Fruit fly (Drosophila melanogaster) whole organism, embryonic: ENCODE measurements around the gene CG15213.
A peak's percentile ranks its signal among the peaks of the same experiment; 100 is the strongest.

Experiments used
- Aef1 ChIP-seq: fragments of 200-800 bp; sonication (Bioruptor generic); IDR thresholded peaks from 3 replicates; pipeline ENCODE4 v1.3.6; 2022; ENCODE audit warnings: missing biosample characterization, missing genetic modification characterization
- Atf-2 ChIP-seq: fragments of 200-800 bp; sonication (Bioruptor generic); optimal IDR thresholded peaks from 2 replicates; lab custom pipeline; 2016; ENCODE audit warnings: missing biosample characterization, missing genetic modification characterization
- Atf3 ChIP-seq: fragments of 200-800 bp; sonication (Bioruptor generic); optimal IDR thresholded peaks from 3 replicates; lab custom pipeline; 2016; ENCODE audit warnings: missing biosample characterization, missing genetic modification characterization
- C15 ChIP-seq: fragments of 200-800 bp; sonication (Bioruptor generic); IDR thresholded peaks from 3 replicates; pipeline ENCODE4 v1.3.6; 2022; ENCODE audit warnings: missing biosample characterization, missing genetic modification characterization
- CG10147 ChIP-seq: fragments of 200-800 bp; sonication (Bioruptor generic); optimal IDR thresholded peaks from 2 replicates; lab custom pipeline; 2019; ENCODE audit warnings: missing biosample characterization, mild to moderate bottlenecking, missing genetic modification characterization, moderate library complexity
- CG10274 ChIP-seq: fragments of 200-800 bp; sonication (Bioruptor generic); optimal IDR thresholded peaks from 3 replicates; lab custom pipeline; 2017; ENCODE audit warnings: missing biosample characterization, mild to moderate bottlenecking, missing genetic modification characterization
- CG11695 ChIP-seq: fragments of 200-800 bp; sonication (Bioruptor generic); IDR thresholded peaks from 3 replicates; pipeline ENCODE4 v1.3.6; 2022; ENCODE audit warnings: missing biosample characterization, missing genetic modification characterization
- CG12659 ChIP-seq: fragments of 200-800 bp; sonication (Bioruptor generic); optimal IDR thresholded peaks from 3 replicates; lab custom pipeline; 2017; ENCODE audit warnings: mild to moderate bottlenecking, missing biosample characterization, missing genetic modification reagents, missing genetic modification characterization
- CG12942 ChIP-seq: fragments of 200-800 bp; sonication (Bioruptor generic); optimal IDR thresholded peaks from 3 replicates; lab custom pipeline; 2016; ENCODE audit warnings: missing biosample characterization, missing genetic modification characterization
- CG15514 ChIP-seq: fragments of 200-800 bp; sonication (Bioruptor generic); optimal IDR thresholded peaks from 3 replicates; lab custom pipeline; 2017; ENCODE audit warnings: missing biosample characterization, missing genetic modification characterization, mild to moderate bottlenecking, moderate library complexity, missing genetic modification reagents
- CG16815 ChIP-seq: fragments of 200-800 bp; sonication (Bioruptor generic); optimal IDR thresholded peaks from 3 replicates; lab custom pipeline; 2017; ENCODE audit warnings: missing biosample characterization, mild to moderate bottlenecking, missing genetic modification characterization
- CG17328 ChIP-seq: fragments of 200-800 bp; sonication (Bioruptor generic); IDR thresholded peaks from 2 replicates; pipeline ENCODE4 v1.3.6; 2022; ENCODE audit warnings: missing biosample characterization, missing genetic modification characterization
- CG17359 ChIP-seq: fragments of 200-800 bp; sonication (Bioruptor generic); optimal IDR thresholded peaks from 3 replicates; lab custom pipeline; 2018; ENCODE audit warnings: missing biosample characterization, mild to moderate bottlenecking, missing genetic modification characterization, moderate library complexity
- CG18262 ChIP-seq: fragments of 200-800 bp; optimal IDR thresholded peaks from 3 replicates; lab custom pipeline; 2019; ENCODE audit warnings: missing biosample characterization, mild to moderate bottlenecking, missing genetic modification characterization, moderate library complexity
- CG2678 ChIP-seq: fragments of 200-800 bp; sonication (Bioruptor generic); optimal IDR thresholded peaks from 3 replicates; lab custom pipeline; 2019; ENCODE audit warnings: missing biosample characterization, mild to moderate bottlenecking, missing genetic modification characterization, moderate library complexity
- CG2712 ChIP-seq: fragments of 200-800 bp; optimal IDR thresholded peaks from 3 replicates; lab custom pipeline; 2019; ENCODE audit warnings: missing biosample characterization, mild to moderate bottlenecking, missing genetic modification characterization, moderate library complexity
- CG32532 ChIP-seq: fragments of 200-800 bp; sonication (Bioruptor generic); IDR thresholded peaks from 2 replicates; pipeline ENCODE4 v1.3.6; 2022; ENCODE audit warnings: missing biosample characterization, missing genetic modification characterization
- CG3281 ChIP-seq: fragments of 200-800 bp; sonication (Bioruptor generic); optimal IDR thresholded peaks from 3 replicates; lab custom pipeline; 2017; ENCODE audit warnings: missing biosample characterization, mild to moderate bottlenecking, missing genetic modification characterization
- CG4404 ChIP-seq: fragments of 200-800 bp; sonication (Bioruptor generic); IDR thresholded peaks from 2 replicates; pipeline ENCODE4 v1.3.6; 2022; ENCODE audit warnings: missing biosample characterization, missing genetic modification characterization
- CG5180 ChIP-seq: fragments of 200-800 bp; sonication (Bioruptor generic); optimal IDR thresholded peaks from 3 replicates; lab custom pipeline; 2017; ENCODE audit warnings: missing biosample characterization, missing genetic modification characterization, mild to moderate bottlenecking, moderate library complexity, missing genetic modification reagents
- CG7271 ChIP-seq: fragments of 200-800 bp; sonication (Bioruptor generic); optimal IDR thresholded peaks from 2 replicates; lab custom pipeline; 2018; ENCODE audit warnings: missing biosample characterization, mild to moderate bottlenecking, missing genetic modification characterization, moderate library complexity
- CG7556 ChIP-seq: fragments of 200-800 bp; sonication (Bioruptor generic); optimal IDR thresholded peaks from 2 replicates; lab custom pipeline; 2017; ENCODE audit warnings: missing biosample characterization, mild to moderate bottlenecking, missing genetic modification characterization
- CTCF ChIP-seq: fragments of 200-800 bp; sonication (Bioruptor generic); optimal IDR thresholded peaks from 2 replicates; lab custom pipeline; 2017; ENCODE audit warnings: missing biosample characterization, mild to moderate bottlenecking, missing genetic modification characterization, moderate library complexity
- Camta ChIP-seq: fragments of 200-800 bp; sonication (Bioruptor generic); optimal IDR thresholded peaks from 2 replicates; lab custom pipeline; 2016; ENCODE audit warnings: missing biosample characterization, missing genetic modification characterization
- Dip2 ChIP-seq: fragments of 200-800 bp; sonication (Bioruptor generic); IDR thresholded peaks from 2 replicates; pipeline ENCODE4 v1.3.6; 2022; ENCODE audit warnings: missing biosample characterization, missing genetic modification characterization
- ERR ChIP-seq: fragments of 200-800 bp; sonication (Bioruptor generic); optimal IDR thresholded peaks from 2 replicates; lab custom pipeline; 2016; ENCODE audit warnings: missing biosample characterization, missing genetic modification characterization
- HHEX ChIP-seq: fragments of 200-800 bp; sonication (Bioruptor generic); optimal IDR thresholded peaks from 3 replicates; lab custom pipeline; 2017; ENCODE audit warnings: missing biosample characterization, mild to moderate bottlenecking, missing genetic modification characterization, missing genetic modification reagents
- Hr78 ChIP-seq, 2 experiments: fragments of 200-800 bp in 1 of 2; fragments of >200 bp in 1 of 2; sonication (Bioruptor generic) in 1 of 2; optimal IDR thresholded peaks; 2 replicates each; lab custom pipeline; 2017 to 2019; ENCODE audit warnings: missing biosample characterization in 2 of 2, missing genetic modification characterization in 2 of 2, mild to moderate bottlenecking in 1 of 2, moderate library complexity in 1 of 2
- Kr ChIP-seq: fragments of 200-800 bp; sonication (Bioruptor generic); optimal IDR thresholded peaks from 2 replicates; lab custom pipeline; 2017; ENCODE audit warnings: missing biosample characterization, mild to moderate bottlenecking, missing genetic modification characterization
- Myb ChIP-seq: fragments of 200-800 bp; sonication (Bioruptor generic); optimal IDR thresholded peaks from 2 replicates; lab custom pipeline; 2016; ENCODE audit warnings: missing biosample characterization, missing genetic modification characterization
- Poxn ChIP-seq: fragments of 200-800 bp; sonication (Bioruptor generic); IDR thresholded peaks from 2 replicates; pipeline ENCODE4 v1.3.6; 2022; ENCODE audit warnings: missing biosample characterization, missing genetic modification characterization
- Sry-β ChIP-seq: fragments of 200-800 bp; sonication (Bioruptor generic); optimal IDR thresholded peaks from 2 replicates; lab custom pipeline; 2018; ENCODE audit warnings: missing biosample characterization, mild to moderate bottlenecking, missing genetic modification characterization, moderate library complexity
- btn ChIP-seq: fragments of 200-800 bp; sonication (Bioruptor generic); optimal IDR thresholded peaks from 2 replicates; lab custom pipeline; 2016; ENCODE audit warnings: missing biosample characterization, missing genetic modification characterization
- chif ChIP-seq, 2 experiments: fragments of 200-800 bp; sonication (Bioruptor generic); optimal IDR thresholded peaks; 3 replicates each; lab custom pipeline; 2016; ENCODE audit warnings: missing biosample characterization in 2 of 2, missing genetic modification characterization in 2 of 2
- chinmo ChIP-seq: fragments of 200-800 bp; sonication (Bioruptor generic); IDR thresholded peaks from 4 replicates; pipeline ENCODE4 v1.3.6; 2022; ENCODE audit warnings: missing biosample characterization, missing genetic modification characterization; ENCODE audit not compliant: partially characterized antibody
- emc ChIP-seq: fragments of 200-800 bp; sonication (Bioruptor generic); optimal IDR thresholded peaks from 2 replicates; lab custom pipeline; 2016; ENCODE audit warnings: missing biosample characterization, missing genetic modification characterization
- ewg ChIP-seq: fragments of 200-800 bp; sonication (Bioruptor generic); optimal IDR thresholded peaks from 3 replicates; lab custom pipeline; 2017; ENCODE audit warnings: mild to moderate bottlenecking, missing biosample characterization, missing genetic modification reagents, missing genetic modification characterization
- gfzf ChIP-seq: fragments of 200-800 bp; sonication (Bioruptor generic); optimal IDR thresholded peaks from 2 replicates; lab custom pipeline; 2016; ENCODE audit warnings: missing biosample characterization, mild to moderate bottlenecking, missing genetic modification characterization, moderate library complexity
- grau ChIP-seq: fragments of 200-800 bp; optimal IDR thresholded peaks from 3 replicates; lab custom pipeline; 2019; ENCODE audit warnings: missing biosample characterization, mild to moderate bottlenecking, missing genetic modification characterization, moderate library complexity
- gt ChIP-seq: fragments of 200-800 bp; sonication (Bioruptor generic); IDR thresholded peaks from 2 replicates; pipeline ENCODE4 v1.3.6; 2022; ENCODE audit warnings: missing biosample characterization, missing genetic modification characterization
- inv ChIP-seq: fragments of 200-800 bp; sonication (Bioruptor generic); IDR thresholded peaks from 2 replicates; pipeline ENCODE4 v1.3.6; 2022; ENCODE audit warnings: missing biosample characterization, missing genetic modification characterization; ENCODE audit not compliant: partially characterized antibody
- mld ChIP-seq: fragments of 200-800 bp; sonication (Bioruptor generic); IDR thresholded peaks from 3 replicates; pipeline ENCODE4 v1.3.6; 2022; ENCODE audit warnings: missing biosample characterization, missing genetic modification characterization; ENCODE audit not compliant: partially characterized antibody
- nau ChIP-seq: fragments of 200-800 bp; sonication (Bioruptor generic); optimal IDR thresholded peaks from 3 replicates; lab custom pipeline; 2017; ENCODE audit warnings: missing biosample characterization, mild to moderate bottlenecking, missing genetic modification characterization, missing genetic modification reagents
- nerfin-2 ChIP-seq: fragments of 200-800 bp; sonication (Bioruptor generic); IDR thresholded peaks from 2 replicates; pipeline ENCODE4 v1.3.6; 2022; ENCODE audit warnings: missing biosample characterization, missing genetic modification characterization; ENCODE audit not compliant: partially characterized antibody
- otp ChIP-seq: fragments of 200-800 bp; sonication (Bioruptor generic); IDR thresholded peaks from 3 replicates; pipeline ENCODE4, ENCODE4 v1.3.6; 2022; ENCODE audit warnings: missing biosample characterization, missing genetic modification characterization
- row ChIP-seq: fragments of 200-800 bp; sonication (Bioruptor generic); IDR thresholded peaks from 3 replicates; pipeline ENCODE4 v1.3.6; 2022; ENCODE audit warnings: missing biosample characterization, missing genetic modification characterization
- stc ChIP-seq: fragments of 200-800 bp; sonication (Bioruptor generic); IDR thresholded peaks from 2 replicates; pipeline ENCODE4 v1.3.6; 2022; ENCODE audit warnings: missing biosample characterization, missing genetic modification characterization
- vvl ChIP-seq: fragments of 200-800 bp; sonication (Bioruptor generic); IDR thresholded peaks from 2 replicates; pipeline ENCODE4 v1.3.6; 2022; ENCODE audit warnings: missing biosample characterization, missing genetic modification characterization
- wek ChIP-seq: fragments of 200-800 bp; sonication (Bioruptor generic); optimal IDR thresholded peaks from 3 replicates; lab custom pipeline; 2018; ENCODE audit warnings: missing biosample characterization, mild to moderate bottlenecking, missing genetic modification characterization, moderate library complexity
- yki ChIP-seq: fragments of >200 bp; optimal IDR thresholded peaks from 3 replicates; lab custom pipeline; 2018

CG15213 gene

dm6 chr3L:5154917-5155613 is 22.0 kb upstream of the CG15213 start (continued):
- TF ChIP-seq stc (peak; percentile 85), ewg (GFP tag; lab: Kevin White, UChicago) (peak; percentile 42), yki (lab: Kevin White, UChicago) (no peak), chinmo (GFP tag; lab: Robert Waterston, UW) (no peak), CG11695 (GFP tag; lab: Robert Waterston, UW) (peak; percentile 69; the same call in 2 of the 3 replicates), C15 (GFP tag; lab: Robert Waterston, UW) (peak; percentile 52; the same call in 1 of the 3 replicates), nerfin-2 (GFP tag; lab: Robert Waterston, UW) (no peak), Myb (GFP tag; lab: Kevin White, UChicago) (peak; percentile 57), CG10147 (GFP tag; lab: Kevin White, UChicago) (peak; percentile 74), mld (no peak), CG7556 (peak; percentile 88), grau (tag; lab: Kevin White, UChicago) (peak; percentile 59), chif (GFP tag; optimal IDR thresholded peaks at IDR 0.05; lab: Kevin White, UChicago) (peak; percentile 55 to 69), row (GFP tag; lab: Robert Waterston, UW) (peak; percentile 93), Hr78 (GFP tag; optimal IDR thresholded peaks at IDR 0.05; lab: Kevin White, UChicago) (no peak), CG16815 (GFP tag; lab: Kevin White, UChicago) (peak; percentile 32), CG10274 (GFP tag; lab: Kevin White, UChicago) (no peak), Kr (GFP tag; lab: Kevin White, UChicago) (no peak), CG5180 (peak; percentile 61), CG7271 (tag; lab: Kevin White, UChicago) (no peak), btn (GFP tag; lab: Kevin White, UChicago) (peak; percentile 50), emc (GFP tag; lab: Kevin White, UChicago) (no peak), CG15514 (GFP tag; lab: Kevin White, UChicago) (peak; percentile 69), CG12942 (GFP tag; lab: Kevin White, UChicago) (peak; percentile 26), gfzf (GFP tag; lab: Kevin White, UChicago) (no peak), CG17328 (GFP tag; lab: Robert Waterston, UW) (peak; percentile 78), Atf3 (GFP tag; lab: Kevin White, UChicago) (no peak), gt (GFP tag; lab: Robert Waterston, UW) (0 out of 2 replicates have a peak, but pooled peaks have one; percentile 36), Atf-2 (GFP tag; lab: Kevin White, UChicago) (peak; percentile 51), HHEX (GFP tag; lab: Kevin White, UChicago) (peak; percentile 71), CG2712 (tag; lab: Kevin White, UChicago) (peak; percentile 60), CG12659 (GFP tag; lab: Kevin White, UChicago) (peak; percentile 73), CG17359 (tag; lab: Kevin White, UChicago) (peak; percentile 83), nau (GFP tag; lab: Kevin White, UChicago) (no peak), vvl (GFP tag; lab: Robert Waterston, UW) (no peak; the same call in 1 of the 2 replicates), inv (GFP tag; lab: Robert Waterston, UW) (no peak), Sry-β (GFP tag; lab: Kevin White, UChicago) (no peak), otp (GFP tag; lab: Robert Waterston, UW) (no peak), Dip2 (GFP tag; lab: Robert Waterston, UW) (no peak), Poxn (peak; percentile 58; the same call in 1 of the 2 replicates), CG32532 (peak; percentile 88), Aef1 (GFP tag; lab: Robert Waterston, UW) (no peak; the same call in 1 of the 3 replicates), ERR (GFP tag; lab: Kevin White, UChicago) (peak; percentile 74), CG2678 (tag; lab: Kevin White, UChicago) (peak; percentile 85), Camta (peak; percentile 67), CTCF (GFP tag; lab: Kevin White, UChicago) (no peak), CG18262 (peak; percentile 37), CG4404 (GFP tag; lab: Robert Waterston, UW) (no peak), wek (GFP tag; lab: Kevin White, UChicago) (no peak), CG3281 (peak; percentile 79)
